Fruit fly (Drosophila melanogaster): ENCODE data around the gene CG15734.

DNA sequence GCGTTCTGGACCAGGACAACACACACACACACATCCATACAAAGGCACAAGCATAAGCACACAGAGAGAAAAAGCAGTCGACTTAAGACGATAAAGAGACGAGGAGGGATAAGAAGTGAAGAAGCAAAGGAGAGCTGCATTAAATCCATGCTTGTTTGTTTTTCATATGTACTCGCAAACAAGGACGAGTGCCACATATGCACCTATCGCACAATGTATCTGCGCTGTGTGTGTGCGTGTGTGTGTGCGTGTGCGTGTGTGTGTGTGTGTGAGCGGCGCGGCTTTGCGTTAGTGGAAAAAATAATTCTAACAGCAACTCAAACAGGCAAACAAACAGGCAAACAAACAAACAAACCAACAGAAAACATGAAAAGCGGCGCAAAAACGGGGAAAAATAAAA, 32.5 kb upstream of the CG15734 start:
- no peak for TF ChIP-seq kay (GFP tag; ENCODE audit: borderline replicate concordance)
- TF ChIP-seq pad (GFP tag; optimal IDR thresholded peaks at IDR 0.05) = no peak
- no peak for TF ChIP-seq toe (GFP tag; optimal IDR thresholded peaks at IDR 0.05)
- no peak for TF ChIP-seq CG7101 (tag; optimal IDR thresholded peaks at IDR 0.05)

All from whole organism, adult.